Worm (Caenorhabditis elegans) whole organism, mixed stage, embryonic: ENCODE results near the gene Y65A5A.24.

Experiments used
- ces-1 ChIP-seq: fragments of 150-350 bp; optimal IDR thresholded peaks from 2 replicates; lab custom pipeline; 2014; ENCODE audit warnings: missing biosample characterization, missing genetic modification reagents, missing genetic modification characterization
- lin-13 ChIP-seq: fragments of 150-350 bp; optimal IDR thresholded peaks from 2 replicates; lab custom pipeline; 2014; ENCODE audit warnings: missing biosample characterization, missing genetic modification characterization

DNA sequence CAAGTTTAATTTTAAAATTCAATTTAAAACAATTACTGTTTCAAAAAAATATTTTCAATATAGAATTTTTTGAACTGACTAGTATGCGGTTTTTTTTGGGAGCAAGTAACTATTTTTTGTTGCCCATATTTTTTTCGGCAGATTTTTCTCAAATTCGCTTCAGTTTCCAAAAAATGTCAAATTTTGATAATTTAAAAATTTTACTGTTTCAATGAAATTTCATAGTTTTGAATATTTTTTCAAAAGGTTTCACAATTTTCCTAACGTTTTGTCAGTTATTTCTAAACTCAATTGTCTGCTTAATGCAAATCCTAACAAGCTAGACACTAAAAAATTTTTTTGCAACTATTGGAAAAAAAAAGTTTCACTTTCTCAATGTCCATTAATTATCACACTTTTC is 12.8 kb upstream of the Y65A5A.24 start:
- TF ChIP-seq ces-1 (GFP tag; lab: Kevin White, UChicago): no peak
- no peak for TF ChIP-seq lin-13 (tag; lab: Kevin White, UChicago)
